Fruit fly (Drosophila melanogaster) whole organism, embryonic: ENCODE data around the gene AP-2alpha.

Experiments used
- B-H2 ChIP-seq: fragments of 200-800 bp; sonication (Bioruptor generic); optimal IDR thresholded peaks from 2 replicates; lab custom pipeline; 2018; ENCODE audit warnings: missing biosample characterization, mild to moderate bottlenecking, missing genetic modification characterization
- CG10366 ChIP-seq: fragments of 200-800 bp; sonication (Bioruptor generic); IDR thresholded peaks from 2 replicates; pipeline ENCODE4 v1.3.6; 2022; ENCODE audit warnings: missing biosample characterization, missing genetic modification characterization
- CG10543 ChIP-seq: fragments of 200-800 bp; sonication (Bioruptor generic); optimal IDR thresholded peaks from 3 replicates; lab custom pipeline; 2017; ENCODE audit warnings: missing biosample characterization, mild to moderate bottlenecking, missing genetic modification characterization, moderate library complexity
- CG11504 ChIP-seq: fragments of 200-800 bp; sonication (Bioruptor generic); optimal IDR thresholded peaks from 3 replicates; lab custom pipeline; 2019; ENCODE audit warnings: missing biosample characterization, mild to moderate bottlenecking, missing genetic modification characterization, moderate library complexity
- CG12155 ChIP-seq: fragments of 200-800 bp; sonication (Bioruptor generic); optimal IDR thresholded peaks from 3 replicates; lab custom pipeline; 2016; ENCODE audit warnings: missing biosample characterization, missing genetic modification characterization
- CG13775 ChIP-seq: fragments of 200-800 bp; sonication (Bioruptor generic); optimal IDR thresholded peaks from 3 replicates; lab custom pipeline; 2017; ENCODE audit warnings: missing biosample characterization, mild to moderate bottlenecking, missing genetic modification characterization
- CG14965 ChIP-seq: fragments of 200-800 bp; sonication (Bioruptor generic); optimal IDR thresholded peaks from 2 replicates; lab custom pipeline; 2016; ENCODE audit warnings: missing biosample characterization, missing genetic modification characterization, borderline replicate concordance
- CG18476 ChIP-seq: fragments of 200-800 bp; sonication (Bioruptor generic); optimal IDR thresholded peaks from 2 replicates; lab custom pipeline; 2016; ENCODE audit warnings: missing biosample characterization, mild to moderate bottlenecking, missing genetic modification characterization
- CG31388 ChIP-seq: fragments of 200-800 bp; sonication (Bioruptor generic); optimal IDR thresholded peaks from 2 replicates; lab custom pipeline; 2016; ENCODE audit warnings: missing biosample characterization, missing genetic modification characterization
- CG32532 ChIP-seq: fragments of 200-800 bp; sonication (Bioruptor generic); IDR thresholded peaks from 2 replicates; pipeline ENCODE4 v1.3.6; 2022; ENCODE audit warnings: missing biosample characterization, missing genetic modification characterization
- CG32767 ChIP-seq: fragments of 200-800 bp; sonication (Bioruptor generic); IDR thresholded peaks from 2 replicates; pipeline ENCODE4 v1.3.6; 2022; ENCODE audit warnings: missing biosample characterization, missing genetic modification characterization
- CG3407 ChIP-seq: fragments of 200-800 bp; sonication (Bioruptor generic); optimal IDR thresholded peaks from 2 replicates; lab custom pipeline; 2018; ENCODE audit warnings: missing biosample characterization, mild to moderate bottlenecking, missing genetic modification characterization
- CG4328 ChIP-seq: fragments of 200-800 bp; sonication (Bioruptor generic); optimal IDR thresholded peaks from 3 replicates; lab custom pipeline; 2017; ENCODE audit warnings: missing biosample characterization, missing genetic modification reagents, missing genetic modification characterization
- CG4617 ChIP-seq: fragments of 200-800 bp; sonication (Bioruptor generic); optimal IDR thresholded peaks from 3 replicates; lab custom pipeline; 2016; ENCODE audit warnings: missing biosample characterization, missing genetic modification characterization, borderline replicate concordance
- CG5180 ChIP-seq: fragments of 200-800 bp; sonication (Bioruptor generic); optimal IDR thresholded peaks from 3 replicates; lab custom pipeline; 2017; ENCODE audit warnings: missing biosample characterization, missing genetic modification characterization, mild to moderate bottlenecking, moderate library complexity, missing genetic modification reagents
- CG6654 ChIP-seq: fragments of 200-800 bp; sonication (Bioruptor generic); optimal IDR thresholded peaks from 2 replicates; lab custom pipeline; 2017; ENCODE audit warnings: missing biosample characterization, mild to moderate bottlenecking, missing genetic modification characterization
- Chrac-16 ChIP-seq: fragments of 200-800 bp; sonication (Bioruptor generic); optimal IDR thresholded peaks from 3 replicates; lab custom pipeline; 2016; ENCODE audit warnings: missing biosample characterization, missing genetic modification characterization
- HLHmδ ChIP-seq: fragments of 200-800 bp; sonication (Bioruptor generic); optimal IDR thresholded peaks from 2 replicates; lab custom pipeline; 2018; ENCODE audit warnings: missing biosample characterization, mild to moderate bottlenecking, missing genetic modification characterization, moderate library complexity
- Hey ChIP-seq: fragments of 200-800 bp; sonication (Bioruptor generic); optimal IDR thresholded peaks from 3 replicates; lab custom pipeline; 2018; ENCODE audit warnings: missing biosample characterization, mild to moderate bottlenecking, missing genetic modification characterization
- Hr78 ChIP-seq, 2 experiments: fragments of 200-800 bp in 1 of 2; fragments of >200 bp in 1 of 2; sonication (Bioruptor generic) in 1 of 2; optimal IDR thresholded peaks; 2 replicates each; lab custom pipeline; 2017 to 2019; ENCODE audit warnings: missing biosample characterization in 2 of 2, missing genetic modification characterization in 2 of 2, mild to moderate bottlenecking in 1 of 2, moderate library complexity in 1 of 2
- Jarid2 ChIP-seq: fragments of 200-800 bp; sonication (Bioruptor generic); optimal IDR thresholded peaks from 3 replicates; lab custom pipeline; 2017; ENCODE audit warnings: mild to moderate bottlenecking, missing biosample characterization, missing genetic modification reagents, missing genetic modification characterization
- Kr ChIP-seq: fragments of 200-800 bp; sonication (Bioruptor generic); optimal IDR thresholded peaks from 2 replicates; lab custom pipeline; 2017; ENCODE audit warnings: missing biosample characterization, mild to moderate bottlenecking, missing genetic modification characterization
- Lhr ChIP-seq: fragments of 200-800 bp; sonication (Bioruptor generic); optimal IDR thresholded peaks from 3 replicates; lab custom pipeline; 2017; ENCODE audit warnings: mild to moderate bottlenecking, missing biosample characterization, missing genetic modification reagents, missing genetic modification characterization
- Myb ChIP-seq: fragments of 200-800 bp; sonication (Bioruptor generic); optimal IDR thresholded peaks from 2 replicates; lab custom pipeline; 2016; ENCODE audit warnings: missing biosample characterization, missing genetic modification characterization
- NfI ChIP-seq: fragments of 200-800 bp; sonication (Bioruptor generic); optimal IDR thresholded peaks from 3 replicates; lab custom pipeline; 2018; ENCODE audit warnings: missing biosample characterization, mild to moderate bottlenecking, missing genetic modification characterization, moderate library complexity
- Opbp ChIP-seq: fragments of 200-800 bp; sonication (Bioruptor generic); IDR thresholded peaks from 3 replicates; pipeline ENCODE4 v1.3.6; 2022; ENCODE audit warnings: missing biosample characterization, missing genetic modification characterization; ENCODE audit not compliant: partially characterized antibody
- Sox102F ChIP-seq: fragments of 200-800 bp; sonication (Bioruptor generic); optimal IDR thresholded peaks from 2 replicates; lab custom pipeline; 2018; ENCODE audit warnings: missing biosample characterization, mild to moderate bottlenecking, missing genetic modification characterization, moderate library complexity
- Stat92E ChIP-seq, 3 experiments: fragments of >200 bp in 2 of 3; fragments of 200-800 bp in 1 of 3; sonication (Bioruptor generic) in 1 of 3; optimal IDR thresholded peaks; 2 replicates each; lab custom pipeline; 2017 to 2019; ENCODE audit warnings: missing biosample characterization in 3 of 3, missing genetic modification characterization in 3 of 3, mild to moderate bottlenecking in 1 of 3, moderate library complexity in 1 of 3
- Xrp1 ChIP-seq: fragments of 200-800 bp; sonication (Bioruptor generic); IDR thresholded peaks from 2 replicates; pipeline ENCODE4 v1.3.6; 2022; ENCODE audit warnings: missing biosample characterization, missing genetic modification characterization
- ab ChIP-seq: fragments of 200-800 bp; sonication (Bioruptor generic); optimal IDR thresholded peaks from 2 replicates; lab custom pipeline; 2016; ENCODE audit warnings: missing biosample characterization, missing genetic modification characterization
- abd-A ChIP-seq: fragments of 200-800 bp; sonication (Bioruptor generic); optimal IDR thresholded peaks from 3 replicates; lab custom pipeline; 2019; ENCODE audit warnings: missing biosample characterization, mild to moderate bottlenecking, missing genetic modification characterization, moderate library complexity
- croc ChIP-seq: fragments of 200-800 bp; sonication (Bioruptor generic); conservative IDR thresholded peaks from 3 replicates; pipeline ENCODE4 v1.3.6; 2022; ENCODE audit warnings: missing biosample characterization, missing genetic modification characterization
- crp ChIP-seq, 2 experiments: fragments of 200-800 bp; sonication (Bioruptor generic); optimal IDR thresholded peaks; 2 replicates in 1 of 2; 3 replicates in 1 of 2; lab custom pipeline; 2017; ENCODE audit warnings: missing biosample characterization in 2 of 2, missing genetic modification characterization in 2 of 2, mild to moderate bottlenecking in 1 of 2, moderate library complexity in 1 of 2
- disco-r ChIP-seq: fragments of 200-800 bp; sonication (Bioruptor generic); optimal IDR thresholded peaks from 2 replicates; lab custom pipeline; 2016; ENCODE audit warnings: missing biosample characterization, missing genetic modification characterization
- eve ChIP-seq, 2 experiments: fragments of >200 bp; optimal IDR thresholded peaks; 2 replicates each; lab custom pipeline; 2017; ENCODE audit warnings: missing biosample characterization in 2 of 2, missing genetic modification characterization in 2 of 2
- oc ChIP-seq: fragments of 200-800 bp; sonication (Bioruptor generic); optimal IDR thresholded peaks from 2 replicates; lab custom pipeline; 2018; ENCODE audit warnings: missing biosample characterization, mild to moderate bottlenecking, missing genetic modification characterization, moderate library complexity
- org-1 ChIP-seq: fragments of 200-800 bp; sonication (Bioruptor generic); optimal IDR thresholded peaks from 2 replicates; lab custom pipeline; 2017; ENCODE audit warnings: missing biosample characterization, missing genetic modification characterization
- psq ChIP-seq: fragments of 200-800 bp; sonication (Bioruptor generic); optimal IDR thresholded peaks from 2 replicates; lab custom pipeline; 2017; ENCODE audit warnings: missing biosample characterization, missing genetic modification characterization
- sc ChIP-seq, 3 experiments: fragments of >200 bp in 2 of 3; fragments of 200-800 bp in 1 of 3; sonication (Bioruptor generic) in 1 of 3; optimal IDR thresholded peaks; 2 replicates in 2 of 3; 3 replicates in 1 of 3; lab custom pipeline; 2017; ENCODE audit warnings: mild to moderate bottlenecking in 1 of 3, missing biosample characterization in 1 of 3, missing genetic modification characterization in 1 of 3, missing genetic modification reagents in 1 of 3
- schlank ChIP-seq: fragments of 200-800 bp; sonication (Bioruptor generic); optimal IDR thresholded peaks from 2 replicates; lab custom pipeline; 2018; ENCODE audit warnings: missing biosample characterization, mild to moderate bottlenecking, missing genetic modification characterization
- stwl ChIP-seq: fragments of 200-800 bp; sonication (Bioruptor generic); optimal IDR thresholded peaks from 3 replicates; lab custom pipeline; 2018; ENCODE audit warnings: missing biosample characterization, mild to moderate bottlenecking, missing genetic modification characterization, moderate library complexity
- sug ChIP-seq: fragments of 200-800 bp; optimal IDR thresholded peaks from 2 replicates; lab custom pipeline; 2019; ENCODE audit warnings: missing biosample characterization, mild to moderate bottlenecking, missing genetic modification characterization, moderate library complexity
- tna ChIP-seq: fragments of 200-800 bp; sonication (Bioruptor generic); IDR thresholded peaks from 2 replicates; pipeline ENCODE4 v1.3.6; 2022; ENCODE audit warnings: missing biosample characterization, missing genetic modification characterization; ENCODE audit not compliant: partially characterized antibody
- zf30C ChIP-seq: fragments of 200-800 bp; sonication (Bioruptor generic); optimal IDR thresholded peaks from 3 replicates; lab custom pipeline; 2018; ENCODE audit warnings: missing biosample characterization, mild to moderate bottlenecking, missing genetic modification characterization

AP-2alpha gene

dm6 chr2L:419620-420184, 5.1 kb upstream of the AP-2alpha start, which contains the start of the genes CG13690 and RpLP1 (continued):
- TF ChIP-seq Stat92E (GFP tag; optimal IDR thresholded peaks at IDR 0.05; lab: Kevin White, UChicago), result peak in 1 of 3 experiments; percentile 85
- TF ChIP-seq NfI, result peak; percentile 81
- peak; percentile 50 for TF ChIP-seq disco-r (GFP tag; lab: Kevin White, UChicago)
- peak; percentile 72 for TF ChIP-seq CG32532 (GFP tag; lab: Robert Waterston, UW)

- TF ChIP-seq sug (tag; lab: Kevin White, UChicago) (no peak), Hr78 (GFP tag; optimal IDR thresholded peaks at IDR 0.05; lab: Kevin White, UChicago) (peak in 1 of 2 experiments; percentile 60)
Observed at dm6 chr2L:413894-414293, 683 bp downstream of the AP-2alpha start.

DNA sequence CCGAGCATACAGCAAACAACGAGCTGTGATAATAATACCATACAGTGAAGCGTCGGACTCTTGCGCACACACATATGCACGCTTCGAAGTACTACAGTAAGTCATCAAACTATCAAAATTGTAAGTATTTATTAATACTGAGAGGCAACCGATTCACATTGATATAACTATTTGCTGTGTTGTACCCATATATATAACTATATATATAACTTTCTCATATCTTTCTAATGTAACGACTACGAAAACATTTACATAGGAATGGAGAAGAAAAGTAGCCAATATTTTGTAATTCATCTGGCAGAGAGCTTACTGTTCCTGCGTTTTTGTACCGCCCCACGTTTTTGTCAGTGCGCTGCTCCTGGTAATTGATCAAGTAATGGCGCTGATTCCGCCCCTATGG, 1.6 kb downstream of the AP-2alpha start:
- TF ChIP-seq schlank (tag; lab: Kevin White, UChicago) (peak; percentile 21), croc (GFP tag; lab: Robert Waterston, UW) (no peak), CG13775 (GFP tag; lab: Kevin White, UChicago) (peak; percentile 17), CG10543 (peak; percentile 54), Myb (GFP tag; lab: Kevin White, UChicago) (no peak), CG5180 (GFP tag; lab: Kevin White, UChicago) (no peak), Sox102F (GFP tag; lab: Kevin White, UChicago) (no peak), oc (tag; lab: Kevin White, UChicago) (no peak), Jarid2 (GFP tag; lab: Kevin White, UChicago) (no peak), Lhr (no peak), Hey (tag; lab: Kevin White, UChicago) (no peak), stwl (tag; lab: Kevin White, UChicago) (no peak), Xrp1 (peak; percentile 10; the same call in 1 of the 2 replicates), CG12155 (peak; percentile 24), NfI (no peak), CG3407 (GFP tag; lab: Kevin White, UChicago) (no peak), eve (GFP tag; optimal IDR thresholded peaks at IDR 0.05; lab: Kevin White, UChicago) (no peak), CG32767 (no peak), Opbp (GFP tag; lab: Robert Waterston, UW) (no peak), CG4617 (GFP tag; lab: Kevin White, UChicago) (no peak), psq (GFP tag; lab: Kevin White, UChicago) (no peak), CG6654 (GFP tag; lab: Kevin White, UChicago) (no peak), sc (optimal IDR thresholded peaks at IDR 0.05; lab: Kevin White, UChicago) (no peak), sc (GFP tag; optimal IDR thresholded peaks at IDR 0.05; lab: Kevin White, UChicago) (no peak), Kr (GFP tag; lab: Kevin White, UChicago) (no peak), HLHmδ (no peak), CG4328 (GFP tag; lab: Kevin White, UChicago) (no peak), CG31388 (GFP tag; lab: Kevin White, UChicago) (no peak), abd-A (no peak), ab (GFP tag; lab: Kevin White, UChicago) (no peak), org-1 (GFP tag; lab: Kevin White, UChicago) (no peak), B-H2 (GFP tag; lab: Kevin White, UChicago) (no peak), CG14965 (GFP tag; lab: Kevin White, UChicago) (no peak), tna (no peak), CG18476 (GFP tag; lab: Kevin White, UChicago) (no peak), CG11504 (tag; lab: Kevin White, UChicago) (no peak), zf30C (GFP tag; lab: Kevin White, UChicago) (no peak), Chrac-16 (GFP tag; lab: Kevin White, UChicago) (no peak), crp (GFP tag; optimal IDR thresholded peaks at IDR 0.05; lab: Kevin White, UChicago) (no peak), CG10366 (GFP tag; lab: Robert Waterston, UW) (no peak)
